Fruit fly (Drosophila melanogaster) whole organism, larva: ENCODE measurements around the gene CG11149.

Source experiments
- noc ChIP-seq: fragments of 200-800 bp; sonication (Bioruptor generic); optimal IDR thresholded peaks from 3 replicates; lab custom pipeline; 2019; ENCODE audit warnings: missing biosample characterization, mild to moderate bottlenecking, missing genetic modification characterization, moderate library complexity

CG11149 gene

DNA sequence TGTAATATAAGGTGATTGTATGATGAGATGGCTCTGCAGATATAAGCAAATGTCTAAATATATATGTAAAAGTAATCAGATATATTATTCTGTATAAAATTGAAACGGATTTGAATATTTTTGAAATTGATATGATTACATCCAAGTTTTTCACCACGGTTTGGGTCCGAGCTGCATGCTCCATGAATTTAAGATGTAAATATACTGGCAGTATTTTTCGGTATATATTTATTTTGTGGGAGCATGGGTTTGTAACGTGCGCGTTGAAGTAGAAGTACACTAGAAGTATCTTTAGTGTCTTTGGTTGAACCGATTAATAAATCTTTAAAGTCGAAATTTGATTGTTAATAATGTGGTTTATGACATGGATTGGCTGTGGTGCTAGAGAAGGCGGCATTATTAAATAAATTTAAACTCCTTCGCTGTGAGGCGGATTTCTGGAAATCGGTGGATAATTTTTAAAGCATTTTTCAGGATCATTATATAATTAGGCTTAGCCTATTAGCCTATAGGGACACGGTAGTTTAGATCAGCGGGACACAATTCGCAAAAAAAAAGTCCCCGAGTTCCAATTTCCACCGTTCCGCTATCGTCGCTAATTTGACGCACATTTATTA, 3.3 kb upstream of the CG11149 start:
- no peak for TF ChIP-seq noc (tag; lab: Kevin White, UChicago)

DNA sequence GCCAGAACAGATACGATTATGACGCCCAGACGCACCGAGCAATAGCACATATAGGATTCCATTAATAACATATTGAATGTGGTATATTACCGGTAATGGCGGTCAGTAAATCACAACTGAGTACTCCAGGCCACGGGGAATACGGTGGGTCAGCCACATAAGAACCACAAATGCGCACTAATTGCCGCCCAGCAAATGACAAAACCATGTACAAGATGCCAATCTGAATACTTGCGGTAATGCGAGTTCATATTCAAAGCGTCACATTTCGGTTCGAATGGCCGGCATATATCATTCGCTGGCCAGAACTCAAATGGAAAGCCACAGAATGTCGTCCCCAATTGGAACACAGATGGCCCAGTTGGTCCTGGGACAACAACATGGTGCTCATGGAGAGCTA, 4.1 kb downstream of the CG11149 start, which contains the start of the genes CG14007 and CG34011:
Gene CG14007 (minus strand): TSS at position 101 of the 400 bp plus-strand sequence.
Gene CG34011 (plus strand): TSS at position 122 of the 400 bp plus-strand sequence.
- TF ChIP-seq noc (tag; lab: Kevin White, UChicago) = no peak

DNA sequence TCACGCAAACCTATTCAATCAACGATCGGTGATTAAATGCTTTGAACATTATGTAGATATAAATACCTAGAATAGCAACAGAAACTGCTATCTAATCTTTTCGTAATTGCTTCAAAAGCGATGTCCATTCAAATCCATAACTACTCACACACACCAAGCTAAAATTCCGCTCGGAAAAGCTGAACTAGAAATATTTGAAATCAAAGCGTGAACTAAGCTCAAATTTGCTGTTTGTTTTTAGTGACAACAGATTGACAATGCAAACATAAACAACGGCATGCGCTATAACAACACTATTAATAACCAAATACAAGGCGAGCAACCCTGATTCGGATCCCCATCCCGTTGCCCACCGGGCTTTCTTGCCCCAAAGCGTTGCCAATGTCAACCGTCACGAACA, 14.6 kb downstream of the CG11149 start, which contains the start of gene CG7236:
Gene CG7236 (plus strand): TSS at position 301 of the 400 bp plus-strand sequence.
- no peak for TF ChIP-seq noc (tag; lab: Kevin White, UChicago)

DNA sequence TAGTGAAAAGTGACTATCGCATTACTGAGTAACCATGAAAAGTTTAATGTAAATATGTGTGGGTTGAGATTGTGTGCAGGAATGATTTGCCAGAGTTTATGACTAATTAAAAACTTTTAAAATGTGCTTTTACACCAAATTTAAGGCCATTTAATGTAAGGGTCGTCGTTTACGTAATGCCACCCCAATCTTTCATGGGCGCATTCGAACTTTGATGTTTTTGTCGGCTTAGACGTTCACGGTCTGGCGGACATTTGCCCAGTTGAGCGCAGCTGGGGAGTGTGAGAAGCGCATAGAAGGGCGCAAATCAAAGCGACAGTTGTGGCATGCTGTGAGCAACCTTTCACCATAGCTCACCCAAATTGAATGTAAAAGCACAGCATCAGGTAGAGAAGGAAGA, 42.4 kb downstream of the CG11149 start, which contains the start of gene CG12511:
Gene CG12511 (plus strand): TSS at position 301 of the 400 bp plus-strand sequence.
- no peak for TF ChIP-seq noc (tag; lab: Kevin White, UChicago)
